Worm (Caenorhabditis elegans): ENCODE results near the gene T10G3.4.

ce11 chrV:13488297-13488803 is 4.1 kb upstream of the T10G3.4 start:
- no peak for TF ChIP-seq skn-1 (tag; optimal IDR thresholded peaks at IDR 0.05)
- TF ChIP-seq lin-13 (GFP tag; optimal IDR thresholded peaks at IDR 0.05) = no peak
- TF ChIP-seq ztf-4 (tag; optimal IDR thresholded peaks at IDR 0.05) = no peak
- no peak for TF ChIP-seq snpc-4 (tag; optimal IDR thresholded peaks at IDR 0.05)
- no peak for TF ChIP-seq nhr-12 (tag; optimal IDR thresholded peaks at IDR 0.05)
